Worm (Caenorhabditis elegans) whole organism, mixed stage, embryonic: ENCODE measurements around the gene K07H8.8.

Source experiments
- blmp-1 ChIP-seq: fragments of 150-350 bp; optimal IDR thresholded peaks from 2 replicates; lab custom pipeline; 2014; ENCODE audit warnings: missing biosample characterization, missing genetic modification characterization
- ceh-39 ChIP-seq: fragments of 150-350 bp; optimal IDR thresholded peaks from 2 replicates; lab custom pipeline; 2014; ENCODE audit warnings: missing biosample characterization, missing genetic modification characterization
- ces-1 ChIP-seq: fragments of 150-350 bp; optimal IDR thresholded peaks from 2 replicates; lab custom pipeline; 2014; ENCODE audit warnings: missing biosample characterization, missing genetic modification reagents, missing genetic modification characterization
- cnd-1 ChIP-seq: fragments of 200-800 bp; sonication (Bioruptor generic); optimal IDR thresholded peaks from 2 replicates; lab custom pipeline; 2018; ENCODE audit warnings: mild to moderate bottlenecking, missing genetic modification characterization, missing compliant biosample characterization
- elt-1 ChIP-seq: sonication (generic microtip); optimal IDR thresholded peaks from 2 replicates; lab custom pipeline; 2017; ENCODE audit warnings: missing genetic modification characterization, mild to moderate bottlenecking, missing compliant biosample characterization, antibody characterized with exemption, moderate library complexity, borderline replicate concordance; ENCODE audit not compliant: insufficient read depth
- nhr-237 ChIP-seq: fragments of 150-350 bp; optimal IDR thresholded peaks from 2 replicates; lab custom pipeline; 2014; ENCODE audit warnings: missing biosample characterization, missing genetic modification characterization
- nhr-76 ChIP-seq: sonication (generic microtip); optimal IDR thresholded peaks from 2 replicates; lab custom pipeline; 2017; ENCODE audit warnings: missing biosample characterization, missing genetic modification characterization
- pha-4 ChIP-seq: fragments of 150-350 bp; optimal IDR thresholded peaks from 2 replicates; lab custom pipeline; 2018; ENCODE audit warnings: missing biosample characterization, missing genetic modification reagents, missing genetic modification characterization
- snpc-4 ChIP-seq: fragments of 150-350 bp; optimal IDR thresholded peaks from 2 replicates; lab custom pipeline; 2014; ENCODE audit warnings: missing biosample characterization, missing genetic modification characterization
- unc-39 ChIP-seq: fragments of 150-350 bp; optimal IDR thresholded peaks from 2 replicates; lab custom pipeline; 2014; ENCODE audit warnings: missing biosample characterization, missing genetic modification characterization
- unc-62 ChIP-seq: fragments of 150-350 bp; optimal IDR thresholded peaks from 2 replicates; lab custom pipeline; 2014; ENCODE audit warnings: missing biosample characterization, missing genetic modification reagents, missing genetic modification characterization
- zip-8 ChIP-seq: fragments of 150-350 bp; optimal IDR thresholded peaks from 2 replicates; lab custom pipeline; 2014; ENCODE audit warnings: missing biosample characterization, missing genetic modification characterization

DNA sequence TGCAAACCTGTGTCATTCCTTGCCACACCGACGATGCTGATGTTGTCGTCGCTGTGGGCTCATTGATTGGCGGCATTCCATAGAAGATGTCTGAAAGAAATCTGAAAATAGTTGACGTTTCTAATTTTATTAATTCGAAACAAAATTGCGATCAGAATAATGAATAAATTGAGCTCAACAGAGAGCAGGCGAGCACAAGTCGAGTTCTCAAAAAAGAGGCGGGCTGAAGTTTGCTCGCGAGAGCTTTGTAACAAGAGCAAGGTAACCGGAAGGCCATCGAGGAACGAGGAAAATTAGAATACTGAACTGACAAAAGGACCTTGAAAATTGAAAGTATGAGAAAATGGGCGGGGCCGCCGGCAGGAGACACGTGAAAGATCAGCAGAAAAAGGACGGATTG lies 31.7 kb downstream of the K07H8.8 start, which contains the start of gene nhr-66:
- TF ChIP-seq pha-4 (tag; lab: Kevin White, UChicago) (no peak), nhr-237 (tag; lab: Kevin White, UChicago) (no peak), zip-8 (no peak), snpc-4 (tag; lab: Kevin White, UChicago) (no peak), ceh-39 (tag; lab: Kevin White, UChicago) (no peak), elt-1 (tag; lab: Kevin White, UChicago) (no peak), unc-62 (GFP tag; lab: Kevin White, UChicago) (no peak), blmp-1 (tag; lab: Kevin White, UChicago) (no peak), cnd-1 (no peak), nhr-76 (tag; lab: Kevin White, UChicago) (no peak), unc-39 (tag; lab: Kevin White, UChicago) (no peak), ces-1 (GFP tag; lab: Kevin White, UChicago) (no peak)
